Fruit fly (Drosophila melanogaster): ENCODE results near the gene RagA-B.

The RagA-B gene

DNA sequence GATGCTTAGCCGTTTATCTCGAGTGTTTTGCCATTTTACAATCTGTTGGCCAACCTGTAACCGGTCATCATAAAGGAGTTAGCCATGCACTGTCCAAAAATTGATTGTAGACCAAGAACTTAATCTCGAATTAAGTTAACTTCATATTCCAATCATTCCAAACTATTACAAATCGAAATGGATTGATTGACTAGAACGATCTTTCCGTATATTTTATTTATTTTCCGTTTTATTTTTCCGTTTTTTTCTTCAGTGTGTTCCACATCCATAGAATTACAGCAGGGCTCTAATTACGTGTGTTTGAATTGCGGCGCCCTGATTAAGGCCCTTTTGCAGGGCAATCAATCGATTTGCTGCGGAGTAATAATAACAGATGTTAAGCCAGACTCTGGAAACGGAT lies 51.4 kb downstream of the RagA-B start:
- TF ChIP-seq psq (optimal IDR thresholded peaks at IDR 0.05), result no peak
- no peak for TF ChIP-seq usp (GFP tag; optimal IDR thresholded peaks at IDR 0.05)
- no peak for TF ChIP-seq CG8478 (optimal IDR thresholded peaks at IDR 0.05)
- TF ChIP-seq pan (optimal IDR thresholded peaks at IDR 0.05), result no peak
- TF ChIP-seq EcR (GFP tag; optimal IDR thresholded peaks at IDR 0.05), result no peak
- TF ChIP-seq Dll (optimal IDR thresholded peaks at IDR 0.05), result no peak
